Worm (Caenorhabditis elegans) whole organism, young adult: ENCODE measurements around the gene rig-6.

Experiments used
- F52B5.7 ChIP-seq: sonication (generic microtip); optimal IDR thresholded peaks from 2 replicates; lab custom pipeline; 2016; ENCODE audit warnings: mild to moderate bottlenecking, missing genetic modification characterization, missing compliant biosample characterization
- F57A8.1 ChIP-seq: fragments of 200-800 bp; sonication (Bioruptor generic); optimal IDR thresholded peaks from 2 replicates; lab custom pipeline; 2018; ENCODE audit warnings: mild to moderate bottlenecking, missing genetic modification characterization, moderate library complexity, missing compliant biosample characterization
- K12H6.12 ChIP-seq: fragments of 200-800 bp; sonication (Bioruptor generic); optimal IDR thresholded peaks from 2 replicates; lab custom pipeline; 2018; ENCODE audit warnings: mild to moderate bottlenecking, missing genetic modification characterization, missing compliant biosample characterization
- ccch-3 ChIP-seq: fragments of 200-800 bp; sonication (Bioruptor generic); optimal IDR thresholded peaks from 2 replicates; lab custom pipeline; 2018; ENCODE audit warnings: mild to moderate bottlenecking, missing genetic modification characterization, missing compliant biosample characterization
- hmg-1.2 ChIP-seq: fragments of 200-800 bp; sonication (Bioruptor generic); IDR thresholded peaks from 2 replicates; pipeline ENCODE4 v1.3.6; 2022; ENCODE audit warnings: missing genetic modification reagents, missing genetic modification characterization, missing compliant biosample characterization
- nhr-120 ChIP-seq: fragments of 200-800 bp; sonication (Bioruptor generic); IDR thresholded peaks from 2 replicates; pipeline ENCODE4 v1.3.6; 2022; ENCODE audit warnings: missing genetic modification characterization, missing compliant biosample characterization
- nhr-27 ChIP-seq: fragments of 200-800 bp; sonication (Bioruptor generic); optimal IDR thresholded peaks from 2 replicates; lab custom pipeline; 2018; ENCODE audit warnings: mild to moderate bottlenecking, missing genetic modification characterization, moderate library complexity, missing compliant biosample characterization
- tlf-1 ChIP-seq: fragments of 200-800 bp; sonication (Bioruptor generic); optimal IDR thresholded peaks from 2 replicates; lab custom pipeline; 2018; ENCODE audit warnings: mild to moderate bottlenecking, missing genetic modification characterization, missing compliant biosample characterization
- unc-62 ChIP-seq: fragments of 150-350 bp; optimal IDR thresholded peaks from 2 replicates; lab custom pipeline; 2014; ENCODE audit warnings: missing biosample characterization, missing genetic modification reagents, missing genetic modification characterization

ce11 chrII:4761020-4761419, 50.9 kb downstream of the rig-6 start:
- no peak for TF ChIP-seq nhr-27 (tag; lab: Kevin White, UChicago)
- TF ChIP-seq K12H6.12 (tag; lab: Kevin White, UChicago): no peak
- TF ChIP-seq F57A8.1: no peak
- TF ChIP-seq nhr-120: no peak
- TF ChIP-seq tlf-1 (GFP tag; lab: Kevin White, UChicago): no peak
- TF ChIP-seq hmg-1.2 (GFP tag; lab: Robert Waterston, UW): no peak
- TF ChIP-seq ccch-3 (GFP tag; lab: Kevin White, UChicago): no peak
- no peak for TF ChIP-seq F52B5.7 (tag; lab: Kevin White, UChicago)
- no peak for TF ChIP-seq unc-62
